Worm (Caenorhabditis elegans) whole organism, L4/young adult: Measurements from ENCODE around the gene dlc-3.

Experiments
- W03F9.2 ChIP-seq: fragments of 150-350 bp; optimal IDR thresholded peaks from 2 replicates; lab custom pipeline; 2014; ENCODE audit warnings: missing biosample characterization, missing genetic modification characterization
- dao-5 ChIP-seq: sonication (generic microtip); optimal IDR thresholded peaks from 2 replicates; lab custom pipeline; 2016; ENCODE audit warnings: missing genotype, missing genetic modification characterization, moderate library complexity, missing compliant biosample characterization
- him-1 ChIP-seq: sonication (generic microtip); optimal IDR thresholded peaks from 2 replicates; lab custom pipeline; 2016; ENCODE audit warnings: missing genotype, missing genetic modification reagents, missing genetic modification characterization, missing compliant biosample characterization

DNA sequence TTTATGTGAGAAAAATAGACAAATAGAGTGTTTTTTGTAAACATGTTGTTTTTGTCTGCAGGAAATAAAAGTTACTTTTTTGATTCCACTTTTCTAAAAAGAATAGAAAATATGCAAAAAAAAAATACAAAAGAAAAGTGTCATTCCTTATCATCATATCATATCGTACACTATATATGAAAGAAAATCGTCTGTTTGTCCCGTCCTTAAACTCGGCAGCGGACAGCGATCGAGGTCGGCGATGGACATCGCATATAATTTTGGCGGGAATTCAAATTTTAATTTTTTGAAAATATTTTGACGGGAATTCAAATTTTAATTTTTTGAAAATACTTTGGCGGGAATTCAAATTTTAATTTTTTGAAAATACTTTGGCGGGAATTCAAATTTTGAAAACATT lies 39.5 kb downstream of the dlc-3 start:
- no peak for TF ChIP-seq dao-5 (tag; lab: Kevin White, UChicago)
- no peak for TF ChIP-seq him-1
- TF ChIP-seq W03F9.2 (tag; lab: Kevin White, UChicago): no peak
